Comparison of ENCODE assay signal across 1 fruit fly cellular context in genomic region chr3R:24100717-24101116, dm6.
TF ChIP-seq lines count a peak whose summit lies in the region.

No protein-coding gene starts in this region.

TF ChIP-seq in whole organism, embryonic, 481 proteins besides CTCF, POLR2A, EP300 and RAD21 (continued from another document):
- TF ChIP-seq CG6683 (GFP tag; optimal IDR thresholded peaks at IDR 0.05; lab: Kevin White, UChicago) (no peak), kah (GFP tag; optimal IDR thresholded peaks at IDR 0.05; lab: Kevin White, UChicago) (no peak), CG9876 (GFP tag; optimal IDR thresholded peaks at IDR 0.05; lab: Kevin White, UChicago) (no peak), Asciz (GFP tag; optimal IDR thresholded peaks at IDR 0.05; lab: Kevin White, UChicago) (no peak), toy (GFP tag; IDR thresholded peaks at IDR 0.05; lab: Robert Waterston, UW) (no peak), CG2116 (GFP tag; optimal IDR thresholded peaks at IDR 0.05; lab: Kevin White, UChicago) (no peak), CG10321 (GFP tag; IDR thresholded peaks at IDR 0.05; lab: Robert Waterston, UW) (no peak), gcm (GFP tag; optimal IDR thresholded peaks at IDR 0.05; lab: Kevin White, UChicago) (no peak), CG12155 (GFP tag; optimal IDR thresholded peaks at IDR 0.05; lab: Kevin White, UChicago) (no peak), CG11085 (GFP tag; IDR thresholded peaks at IDR 0.05; lab: Robert Waterston, UW) (no peak), tup (GFP tag; optimal IDR thresholded peaks at IDR 0.05; lab: Kevin White, UChicago) (no peak), Lim3 (GFP tag; IDR thresholded peaks at IDR 0.05; lab: Robert Waterston, UW) (no peak), CG9797 (GFP tag; optimal IDR thresholded peaks at IDR 0.05; lab: Kevin White, UChicago) (no peak), CHES-1-like (GFP tag; optimal IDR thresholded peaks at IDR 0.05; lab: Kevin White, UChicago) (no peak), slp2 (GFP tag; optimal IDR thresholded peaks at IDR 0.05; lab: Kevin White, UChicago) (no peak), Deaf1 (tag; optimal IDR thresholded peaks at IDR 0.05; lab: Kevin White, UChicago) (no peak), knrl (GFP tag; IDR thresholded peaks at IDR 0.05; lab: Robert Waterston, UW; ENCODE audit: partially characterized antibody) (no peak), croc (GFP tag; conservative IDR thresholded peaks at IDR 0.05; lab: Robert Waterston, UW) (no peak), Sox102F (GFP tag; optimal IDR thresholded peaks at IDR 0.05; lab: Kevin White, UChicago) (peak; percentile 37), Meics (GFP tag; optimal IDR thresholded peaks at IDR 0.05; lab: Kevin White, UChicago) (no peak), CG3995 (GFP tag; optimal IDR thresholded peaks at IDR 0.05; lab: Kevin White, UChicago) (no peak), CG10147 (GFP tag; optimal IDR thresholded peaks at IDR 0.05; lab: Kevin White, UChicago) (no peak), Vsx1 (GFP tag; optimal IDR thresholded peaks at IDR 0.05; lab: Kevin White, UChicago) (no peak), TFAM (GFP tag; optimal IDR thresholded peaks at IDR 0.05; lab: Kevin White, UChicago) (no peak), CG3838 (GFP tag; optimal IDR thresholded peaks at IDR 0.05; lab: Kevin White, UChicago) (no peak), usp (GFP tag; optimal IDR thresholded peaks at IDR 0.05; lab: Kevin White, UChicago) (no peak), pfk (GFP tag; optimal IDR thresholded peaks at IDR 0.05; lab: Kevin White, UChicago) (no peak), CG17359 (tag; optimal IDR thresholded peaks at IDR 0.05; lab: Kevin White, UChicago) (peak; percentile 43), CG4360 (GFP tag; IDR thresholded peaks at IDR 0.05; lab: Robert Waterston, UW) (no peak), CG17912 (GFP tag; optimal IDR thresholded peaks at IDR 0.05; lab: Kevin White, UChicago) (no peak), exex (tag; optimal IDR thresholded peaks at IDR 0.05; lab: Kevin White, UChicago) (no peak), zfh2 (GFP tag; optimal IDR thresholded peaks at IDR 0.05; lab: Kevin White, UChicago) (peak; percentile 31), CG17612 (GFP tag; IDR thresholded peaks at IDR 0.05; lab: Robert Waterston, UW) (no peak), Taf1 (GFP tag; IDR thresholded peaks at IDR 0.05; lab: Robert Waterston, UW) (no peak), cg (GFP tag; optimal IDR thresholded peaks at IDR 0.05; lab: Kevin White, UChicago) (no peak), lbe (GFP tag; optimal IDR thresholded peaks at IDR 0.05; lab: Kevin White, UChicago) (no peak), stc (GFP tag; IDR thresholded peaks at IDR 0.05; lab: Robert Waterston, UW) (no peak), Hand (GFP tag; optimal IDR thresholded peaks at IDR 0.05; lab: Kevin White, UChicago) (no peak), Oli (tag; optimal IDR thresholded peaks at IDR 0.05; lab: Kevin White, UChicago) (no peak), Optix (GFP tag; IDR thresholded peaks at IDR 0.05; lab: Robert Waterston, UW) (no peak; the same call in 2 of the 3 replicates), CG18619 (GFP tag; optimal IDR thresholded peaks at IDR 0.05; lab: Kevin White, UChicago) (no peak), CG16779 (GFP tag; IDR thresholded peaks at IDR 0.05; lab: Robert Waterston, UW) (no peak), klu (GFP tag; IDR thresholded peaks at IDR 0.05; lab: Robert Waterston, UW) (no peak), CG34376 (GFP tag; optimal IDR thresholded peaks at IDR 0.05; lab: Kevin White, UChicago) (no peak)
